Worm (Caenorhabditis elegans): ENCODE measurements around the gene Y37D8A.16.

ce11 chrIII:12952615-12953014, 34.1 kb upstream of the Y37D8A.16 start:
- TF ChIP-seq sea-2 (GFP tag; optimal IDR thresholded peaks at IDR 0.05), result no peak
- TF ChIP-seq nhr-77 (tag; optimal IDR thresholded peaks at IDR 0.05), result no peak
- TF ChIP-seq tbx-2 (tag; optimal IDR thresholded peaks at IDR 0.05), result no peak
- TF ChIP-seq unc-62 (GFP tag; optimal IDR thresholded peaks at IDR 0.05), result no peak
- TF ChIP-seq R02D3.7 (tag; optimal IDR thresholded peaks at IDR 0.05), result no peak
- TF ChIP-seq jun-1 (tag; optimal IDR thresholded peaks at IDR 0.05), result no peak
- no peak for TF ChIP-seq ama-1 (optimal IDR thresholded peaks at IDR 0.05)
